Fruit fly (Drosophila melanogaster) whole organism: ENCODE data around the gene Mettl4.

Experiments
- CG8478 ChIP-seq: fragments of >200 bp; optimal IDR thresholded peaks from 2 replicates; lab custom pipeline; 2018; ENCODE audit warnings: inconsistent platforms
- Dll ChIP-seq: fragments of >200 bp; optimal IDR thresholded peaks from 2 replicates; lab custom pipeline; 2017
- EcR ChIP-seq, 2 experiments: fragments of >200 bp; optimal IDR thresholded peaks; 2 replicates each; lab custom pipeline; 2017; ENCODE audit warnings: missing biosample characterization in 2 of 2, missing genetic modification characterization in 2 of 2, missing genetic modification reagents in 2 of 2
- pan ChIP-seq: fragments of >200 bp; optimal IDR thresholded peaks from 2 replicates; lab custom pipeline; 2017
- psq ChIP-seq: fragments of >200 bp; optimal IDR thresholded peaks from 2 replicates; lab custom pipeline; 2017

- TF ChIP-seq psq (lab: Kevin White, UChicago) (no peak), pan (lab: Kevin White, UChicago) (no peak), Dll (no peak), CG8478 (no peak), EcR (GFP tag; optimal IDR thresholded peaks at IDR 0.05; lab: Kevin White, UChicago) (no peak)
Observed at dm6 chr3R:16672213-16672706, 21.3 kb upstream of the Mettl4 start.
